Worm (Caenorhabditis elegans): ENCODE measurements around the gene F49A5.10.

- no peak for TF ChIP-seq F49E8.2 (tag; optimal IDR thresholded peaks at IDR 0.05; ENCODE audit: insufficient read depth)
- TF ChIP-seq cebp-1 (GFP tag; IDR thresholded peaks at IDR 0.05), result no peak
- no peak for TF ChIP-seq cebp-1 (tag; optimal IDR thresholded peaks at IDR 0.05)
Measured at ce11 chrV:16861719-16862118, 13.3 kb upstream of the F49A5.10 start, which contains the start of the genes clec-32 and clec-24.

All from whole organism, young adult.